Worm (Caenorhabditis elegans): ENCODE data around the gene ZK994.6.
"Not testable (repeated sequence)": the region's sequence is repeated elsewhere in the genome, so short reads cannot be mapped to it uniquely, and the experiment has no call there.

ZK994.6 gene

ce11 chrV:8537031-8537430 lies 29.8 kb upstream of the ZK994.6 start, which contains the start of gene otpl-4:
Gene otpl-4 (plus strand): TSS chrV:8537331.
- TF ChIP-seq ham-2 (GFP tag; optimal IDR thresholded peaks at IDR 0.05) (no peak), elt-1 (tag; optimal IDR thresholded peaks at IDR 0.05; ENCODE audit: borderline replicate concordance, insufficient read depth) (no peak), elt-3 (tag; optimal IDR thresholded peaks at IDR 0.05) (no peak), ztf-11 (tag; optimal IDR thresholded peaks at IDR 0.05) (no peak), drap-1 (GFP tag; optimal IDR thresholded peaks at IDR 0.05) (no peak), mls-2 (tag; optimal IDR thresholded peaks at IDR 0.05) (no peak), hlh-1 (tag; optimal IDR thresholded peaks at IDR 0.05) (no peak), tbx-8 (GFP tag; optimal IDR thresholded peaks at IDR 0.05) (no peak), ceh-39 (tag; optimal IDR thresholded peaks at IDR 0.05) (no peak), lsy-2 (tag; optimal IDR thresholded peaks at IDR 0.05) (no peak), unc-39 (tag; optimal IDR thresholded peaks at IDR 0.05) (no peak), nhr-12 (tag; optimal IDR thresholded peaks at IDR 0.05) (no peak), mep-1 (tag; optimal IDR thresholded peaks at IDR 0.05) (no peak)

ce11 chrV:8536213-8536612 lies 29.0 kb upstream of the ZK994.6 start, which contains the start of gene his-39:
Gene his-39 (plus strand): TSS chrV:8536513.
- no peak for TF ChIP-seq zip-8 (tag; optimal IDR thresholded peaks at IDR 0.05)
- no peak for TF ChIP-seq lin-32 (GFP tag; optimal IDR thresholded peaks at IDR 0.05)
- no peak for TF ChIP-seq flh-1 (GFP tag; optimal IDR thresholded peaks at IDR 0.05)
- no peak for TF ChIP-seq elt-1 (tag; optimal IDR thresholded peaks at IDR 0.05; ENCODE audit: borderline replicate concordance, insufficient read depth)
- no peak for TF ChIP-seq sem-2 (GFP tag; optimal IDR thresholded peaks at IDR 0.05)
- no peak for TF ChIP-seq unc-120 (tag; optimal IDR thresholded peaks at IDR 0.05; ENCODE audit: poor library complexity, severe bottlenecking)
- TF ChIP-seq drap-1 (GFP tag; optimal IDR thresholded peaks at IDR 0.05), result no peak
- no peak for TF ChIP-seq ceh-39 (tag; optimal IDR thresholded peaks at IDR 0.05)
- no peak for TF ChIP-seq nhr-76 (tag; optimal IDR thresholded peaks at IDR 0.05)
- TF ChIP-seq ces-1 (GFP tag; optimal IDR thresholded peaks at IDR 0.05), result no peak
- no peak for TF ChIP-seq sptf-1 (tag; optimal IDR thresholded peaks at IDR 0.05)
- TF ChIP-seq nhr-28 (tag; optimal IDR thresholded peaks at IDR 0.05), result no peak
- no peak for TF ChIP-seq nhr-12 (tag; optimal IDR thresholded peaks at IDR 0.05)
- no peak for TF ChIP-seq cnd-1 (tag; optimal IDR thresholded peaks at IDR 0.05)
- no peak for TF ChIP-seq elt-3 (tag; optimal IDR thresholded peaks at IDR 0.05)
- no peak for TF ChIP-seq unc-39 (tag; optimal IDR thresholded peaks at IDR 0.05)
- no peak for TF ChIP-seq lsy-2 (tag; optimal IDR thresholded peaks at IDR 0.05)

- TF ChIP-seq pha-4 (tag; optimal IDR thresholded peaks at IDR 0.05) (peak; percentile 1), mls-2 (tag; optimal IDR thresholded peaks at IDR 0.05) (peak; percentile 13), cnd-1 (tag; optimal IDR thresholded peaks at IDR 0.05) (peak; percentile 64)
Observed at ce11 chrV:8534534-8535283, 27.5 kb upstream of the ZK994.6 start, which contains the start of the genes his-6 and his-5. Gene his-6 (minus strand): TSS chrV:8534977. Gene his-5 (plus strand): TSS chrV:8535214.

ce11 chrV:8533916-8534315 lies 26.7 kb upstream of the ZK994.6 start:
- TF ChIP-seq zip-8 (tag; optimal IDR thresholded peaks at IDR 0.05) (peak; percentile 70), lsy-2 (tag; optimal IDR thresholded peaks at IDR 0.05) (no peak)

- not testable (repeated sequence) for TF ChIP-seq snpc-4 (tag; optimal IDR thresholded peaks at IDR 0.05); ceh-43 (GFP tag; optimal IDR thresholded peaks at IDR 0.05); bed-3 (GFP tag; optimal IDR thresholded peaks at IDR 0.05)
Observed at ce11 chrV:8533067-8533466, 25.8 kb upstream of the ZK994.6 start, which contains the start of the genes his-8 and his-7. Gene his-8 (minus strand): TSS chrV:8533086. Gene his-7 (plus strand): TSS chrV:8533379.

- no peak for TF ChIP-seq M03D4.4 (tag; optimal IDR thresholded peaks at IDR 0.05)
Observed at ce11 chrV:8529219-8529618, 22.0 kb upstream of the ZK994.6 start, which contains the start of gene otpl-5. Gene otpl-5 (plus strand): TSS chrV:8529519.

Data from whole organism, mixed stage, embryonic.